Fruit fly (Drosophila melanogaster) whole organism, adult: ENCODE data around the gene AttD.

Source experiments
- CG1620 ChIP-seq: fragments of 200-800 bp; sonication (Bioruptor generic); optimal IDR thresholded peaks from 2 replicates; lab custom pipeline; 2016; ENCODE audit warnings: missing biosample characterization, missing genetic modification characterization
- CG7045 ChIP-seq: fragments of 200-800 bp; sonication (Bioruptor generic); optimal IDR thresholded peaks from 2 replicates; lab custom pipeline; 2017; ENCODE audit warnings: missing biosample characterization, mild to moderate bottlenecking, missing genetic modification characterization
- Hr96 ChIP-seq: fragments of 200-800 bp; sonication (Bioruptor generic); optimal IDR thresholded peaks from 2 replicates; lab custom pipeline; 2016; ENCODE audit warnings: missing biosample characterization, missing genetic modification characterization
- Mnt ChIP-seq: fragments of 200-800 bp; sonication (Bioruptor generic); optimal IDR thresholded peaks from 2 replicates; lab custom pipeline; 2016; ENCODE audit warnings: missing biosample characterization, mild to moderate bottlenecking, missing genetic modification characterization
- bab1 ChIP-seq: fragments of 200-800 bp; sonication (Bioruptor generic); optimal IDR thresholded peaks from 3 replicates; lab custom pipeline; 2019; ENCODE audit warnings: missing biosample characterization, mild to moderate bottlenecking, missing genetic modification characterization, moderate library complexity
- kay ChIP-seq: fragments of 200-800 bp; sonication (Bioruptor generic); peaks from one replicate; lab custom pipeline; 2016; ENCODE audit warnings: missing biosample characterization, missing genetic modification characterization, borderline replicate concordance
- tj ChIP-seq: fragments of 200-800 bp; sonication (Bioruptor generic); optimal IDR thresholded peaks from 3 replicates; lab custom pipeline; 2017; ENCODE audit warnings: missing biosample characterization, mild to moderate bottlenecking, missing genetic modification characterization, moderate library complexity

dm6 chr3R:17624968-17625367 is at the start of gene AttD:
- TF ChIP-seq CG1620 (GFP tag; lab: Kevin White, UChicago) (no peak), CG7045 (no peak), Hr96 (GFP tag; lab: Kevin White, UChicago) (no peak), Mnt (no peak), bab1 (GFP tag; lab: Kevin White, UChicago) (no peak), tj (no peak), kay (GFP tag; lab: Kevin White, UChicago) (no peak)
